Fruit fly (Drosophila melanogaster) whole organism, embryonic: Measurements from ENCODE around the gene CG3091.

Experiments used
- Abd-B ChIP-seq: fragments of 200-800 bp; sonication (Bioruptor generic); optimal IDR thresholded peaks from 2 replicates; lab custom pipeline; 2018; ENCODE audit warnings: missing biosample characterization, mild to moderate bottlenecking, missing genetic modification characterization, moderate library complexity
- CG10654 ChIP-seq: fragments of 200-800 bp; sonication (Bioruptor generic); optimal IDR thresholded peaks from 2 replicates; lab custom pipeline; 2016; ENCODE audit warnings: missing biosample characterization, missing genetic modification characterization
- CG11723 ChIP-seq: fragments of 200-800 bp; sonication (Bioruptor generic); optimal IDR thresholded peaks from 2 replicates; lab custom pipeline; 2017; ENCODE audit warnings: missing biosample characterization, mild to moderate bottlenecking, missing genetic modification characterization
- CG12219 ChIP-seq: fragments of 200-800 bp; sonication (Bioruptor generic); optimal IDR thresholded peaks from 3 replicates; lab custom pipeline; 2018; ENCODE audit warnings: missing biosample characterization, mild to moderate bottlenecking, missing genetic modification characterization
- CG12744 ChIP-seq: fragments of 200-800 bp; sonication (Bioruptor generic); optimal IDR thresholded peaks from 2 replicates; lab custom pipeline; 2016; ENCODE audit warnings: missing biosample characterization, missing genetic modification characterization
- CG13775 ChIP-seq: fragments of 200-800 bp; sonication (Bioruptor generic); optimal IDR thresholded peaks from 3 replicates; lab custom pipeline; 2017; ENCODE audit warnings: missing biosample characterization, mild to moderate bottlenecking, missing genetic modification characterization
- CG14050 ChIP-seq: fragments of 200-800 bp; sonication (Bioruptor generic); IDR thresholded peaks from 3 replicates; pipeline ENCODE4 v1.3.6; 2022; ENCODE audit warnings: missing biosample characterization, missing genetic modification characterization
- CG14667 ChIP-seq: fragments of 200-800 bp; sonication (Bioruptor generic); IDR thresholded peaks from 2 replicates; pipeline ENCODE4 v1.3.6; 2022; ENCODE audit warnings: missing biosample characterization, missing genetic modification characterization
- CG14860 ChIP-seq: fragments of 200-800 bp; sonication (Bioruptor generic); IDR thresholded peaks from 3 replicates; pipeline ENCODE4 v1.3.6; 2022; ENCODE audit warnings: missing biosample characterization, missing genetic modification characterization; ENCODE audit not compliant: partially characterized antibody
- CG15269 ChIP-seq: fragments of 200-800 bp; sonication (Bioruptor generic); optimal IDR thresholded peaks from 2 replicates; lab custom pipeline; 2018; ENCODE audit warnings: missing biosample characterization, mild to moderate bottlenecking, missing genetic modification characterization, moderate library complexity
- CG15514 ChIP-seq: fragments of 200-800 bp; sonication (Bioruptor generic); optimal IDR thresholded peaks from 3 replicates; lab custom pipeline; 2017; ENCODE audit warnings: missing biosample characterization, missing genetic modification characterization, mild to moderate bottlenecking, moderate library complexity, missing genetic modification reagents
- CG1602 ChIP-seq: fragments of 200-800 bp; sonication (Bioruptor generic); optimal IDR thresholded peaks from 3 replicates; lab custom pipeline; 2016; ENCODE audit warnings: missing biosample characterization, missing genetic modification characterization
- CG17385 ChIP-seq: fragments of 200-800 bp; sonication (Bioruptor generic); optimal IDR thresholded peaks from 3 replicates; lab custom pipeline; 2018; ENCODE audit warnings: missing biosample characterization, mild to moderate bottlenecking, missing genetic modification characterization
- CG17912 ChIP-seq: fragments of 200-800 bp; sonication (Bioruptor generic); optimal IDR thresholded peaks from 2 replicates; lab custom pipeline; 2018; ENCODE audit warnings: missing biosample characterization, mild to moderate bottlenecking, missing genetic modification characterization
- CG2678 ChIP-seq: fragments of 200-800 bp; sonication (Bioruptor generic); optimal IDR thresholded peaks from 3 replicates; lab custom pipeline; 2019; ENCODE audit warnings: missing biosample characterization, mild to moderate bottlenecking, missing genetic modification characterization, moderate library complexity
- CG34224 ChIP-seq: fragments of 200-800 bp; sonication (Bioruptor generic); IDR thresholded peaks from 3 replicates; pipeline ENCODE4 v1.3.6; 2022; ENCODE audit warnings: missing biosample characterization, missing genetic modification characterization; ENCODE audit not compliant: partially characterized antibody
- CG3995 ChIP-seq: fragments of 200-800 bp; sonication (Bioruptor generic); optimal IDR thresholded peaks from 3 replicates; lab custom pipeline; 2016; ENCODE audit warnings: missing biosample characterization, missing genetic modification characterization
- CG5180 ChIP-seq: fragments of 200-800 bp; sonication (Bioruptor generic); optimal IDR thresholded peaks from 3 replicates; lab custom pipeline; 2017; ENCODE audit warnings: missing biosample characterization, missing genetic modification characterization, mild to moderate bottlenecking, moderate library complexity, missing genetic modification reagents
- CG5953 ChIP-seq: fragments of 200-800 bp; sonication (Bioruptor generic); IDR thresholded peaks from 2 replicates; pipeline ENCODE4 v1.3.6; 2022; ENCODE audit warnings: missing biosample characterization, missing genetic modification characterization
- CG6683 ChIP-seq: fragments of 200-800 bp; sonication (Bioruptor generic); optimal IDR thresholded peaks from 2 replicates; lab custom pipeline; 2017; ENCODE audit warnings: missing biosample characterization, mild to moderate bottlenecking, missing genetic modification characterization, missing genetic modification reagents
- CG8359 ChIP-seq: fragments of 200-800 bp; sonication (Bioruptor generic); optimal IDR thresholded peaks from 2 replicates; lab custom pipeline; 2017; ENCODE audit warnings: missing biosample characterization, mild to moderate bottlenecking, missing genetic modification characterization, borderline replicate concordance
- CG8944 ChIP-seq: fragments of 200-800 bp; sonication (Bioruptor generic); optimal IDR thresholded peaks from 3 replicates; lab custom pipeline; 2016; ENCODE audit warnings: missing biosample characterization, missing genetic modification characterization
- Dad ChIP-seq: fragments of 200-800 bp; sonication (Bioruptor generic); optimal IDR thresholded peaks from 3 replicates; lab custom pipeline; 2016; ENCODE audit warnings: missing biosample characterization, missing genetic modification characterization
- Dek ChIP-seq: fragments of 200-800 bp; sonication (Bioruptor generic); optimal IDR thresholded peaks from 3 replicates; lab custom pipeline; 2019; ENCODE audit warnings: missing biosample characterization, mild to moderate bottlenecking, missing genetic modification characterization, moderate library complexity
- Dip2 ChIP-seq: fragments of 200-800 bp; sonication (Bioruptor generic); IDR thresholded peaks from 2 replicates; pipeline ENCODE4 v1.3.6; 2022; ENCODE audit warnings: missing biosample characterization, missing genetic modification characterization
- Doc3 ChIP-seq: fragments of 200-800 bp; sonication (Bioruptor generic); IDR thresholded peaks from 3 replicates; pipeline ENCODE4 v1.3.6; 2022; ENCODE audit warnings: missing biosample characterization, missing genetic modification characterization; ENCODE audit not compliant: partially characterized antibody
- ERR ChIP-seq: fragments of 200-800 bp; sonication (Bioruptor generic); optimal IDR thresholded peaks from 2 replicates; lab custom pipeline; 2016; ENCODE audit warnings: missing biosample characterization, missing genetic modification characterization
- Ets97D ChIP-seq: fragments of 200-800 bp; sonication (Bioruptor generic); optimal IDR thresholded peaks from 3 replicates; lab custom pipeline; 2016; ENCODE audit warnings: missing biosample characterization, missing genetic modification characterization
- Mad ChIP-seq: fragments of 200-800 bp; sonication (Bioruptor generic); optimal IDR thresholded peaks from 2 replicates; lab custom pipeline; 2016; ENCODE audit warnings: missing biosample characterization, missing genetic modification characterization
- Mrtf ChIP-seq: fragments of 200-800 bp; sonication (Bioruptor generic); IDR thresholded peaks from 3 replicates; pipeline ENCODE4 v1.3.6; 2022; ENCODE audit warnings: missing biosample characterization, missing genetic modification characterization
- Oli ChIP-seq: fragments of 200-800 bp; sonication (Bioruptor generic); optimal IDR thresholded peaks from 2 replicates; lab custom pipeline; 2018; ENCODE audit warnings: missing biosample characterization, mild to moderate bottlenecking, missing genetic modification characterization, moderate library complexity
- Scr ChIP-seq: fragments of 200-800 bp; sonication (Bioruptor generic); IDR thresholded peaks from 2 replicates; pipeline ENCODE4 v1.3.6; 2022; ENCODE audit warnings: missing biosample characterization, missing genetic modification characterization; ENCODE audit not compliant: partially characterized antibody
- Xrp1 ChIP-seq: fragments of 200-800 bp; sonication (Bioruptor generic); IDR thresholded peaks from 2 replicates; pipeline ENCODE4 v1.3.6; 2022; ENCODE audit warnings: missing biosample characterization, missing genetic modification characterization
- ac ChIP-seq: fragments of 200-800 bp; sonication (Bioruptor generic); optimal IDR thresholded peaks from 3 replicates; lab custom pipeline; 2017; ENCODE audit warnings: missing biosample characterization, mild to moderate bottlenecking, missing genetic modification characterization
- amos ChIP-seq: fragments of 200-800 bp; sonication (Bioruptor generic); IDR thresholded peaks from 2 replicates; pipeline ENCODE4 v1.3.6; 2022; ENCODE audit warnings: missing biosample characterization, missing genetic modification characterization; ENCODE audit not compliant: partially characterized antibody
- bbx ChIP-seq: fragments of 200-800 bp; sonication (Bioruptor generic); IDR thresholded peaks from 2 replicates; pipeline ENCODE4 v1.3.6; 2022; ENCODE audit warnings: missing biosample characterization, missing genetic modification characterization; ENCODE audit not compliant: partially characterized antibody
- btn ChIP-seq: fragments of 200-800 bp; sonication (Bioruptor generic); optimal IDR thresholded peaks from 2 replicates; lab custom pipeline; 2016; ENCODE audit warnings: missing biosample characterization, missing genetic modification characterization
- chm ChIP-seq: fragments of 200-800 bp; sonication (Bioruptor generic); IDR thresholded peaks from 2 replicates; pipeline ENCODE4 v1.3.6; 2022; ENCODE audit warnings: missing biosample characterization, missing genetic modification characterization
- disco-r ChIP-seq: fragments of 200-800 bp; sonication (Bioruptor generic); optimal IDR thresholded peaks from 2 replicates; lab custom pipeline; 2016; ENCODE audit warnings: missing biosample characterization, missing genetic modification characterization
- en ChIP-seq: fragments of 200-800 bp; sonication (Bioruptor generic); optimal IDR thresholded peaks from 2 replicates; lab custom pipeline; 2016; ENCODE audit warnings: missing biosample characterization, missing genetic modification characterization
- exex ChIP-seq: fragments of 200-800 bp; sonication (Bioruptor generic); optimal IDR thresholded peaks from 4 replicates; lab custom pipeline; 2018; ENCODE audit warnings: missing biosample characterization, mild to moderate bottlenecking, missing genetic modification characterization, moderate library complexity
- fd102C ChIP-seq: fragments of 200-800 bp; sonication (Bioruptor generic); optimal IDR thresholded peaks from 2 replicates; lab custom pipeline; 2018; ENCODE audit warnings: missing biosample characterization, mild to moderate bottlenecking, missing genetic modification characterization, moderate library complexity
- ftz-f1 ChIP-seq: fragments of 200-800 bp; sonication (Bioruptor generic); optimal IDR thresholded peaks from 2 replicates; lab custom pipeline; 2016; ENCODE audit warnings: missing biosample characterization, missing genetic modification characterization
- hb ChIP-seq: fragments of 200-800 bp; sonication (Bioruptor generic); IDR thresholded peaks from 3 replicates; pipeline ENCODE4 v1.3.6; 2022; ENCODE audit warnings: missing biosample characterization, missing genetic modification characterization; ENCODE audit not compliant: partially characterized antibody
- hbn ChIP-seq: fragments of 200-800 bp; sonication (Bioruptor generic); IDR thresholded peaks from 2 replicates; pipeline ENCODE4 v1.3.6; 2022; ENCODE audit warnings: missing biosample characterization, missing genetic modification characterization; ENCODE audit not compliant: partially characterized antibody
- pros ChIP-seq: fragments of 200-800 bp; sonication (Bioruptor generic); optimal IDR thresholded peaks from 3 replicates; lab custom pipeline; 2019; ENCODE audit warnings: missing biosample characterization, mild to moderate bottlenecking, missing genetic modification characterization, moderate library complexity
- tll ChIP-seq, 2 experiments: fragments of 200-800 bp in 1 of 2; fragments of >200 bp in 1 of 2; sonication (Bioruptor generic) in 1 of 2; optimal IDR thresholded peaks; 2 replicates each; lab custom pipeline; 2017 to 2019; ENCODE audit warnings: missing biosample characterization in 2 of 2, missing genetic modification characterization in 2 of 2, mild to moderate bottlenecking in 1 of 2, moderate library complexity in 1 of 2
- vfl ChIP-seq: fragments of 200-800 bp; sonication (Bioruptor generic); optimal IDR thresholded peaks from 2 replicates; lab custom pipeline; 2016; ENCODE audit warnings: missing biosample characterization, missing genetic modification characterization
- wek ChIP-seq: fragments of 200-800 bp; sonication (Bioruptor generic); optimal IDR thresholded peaks from 3 replicates; lab custom pipeline; 2018; ENCODE audit warnings: missing biosample characterization, mild to moderate bottlenecking, missing genetic modification characterization, moderate library complexity
- zfh1 ChIP-seq: fragments of 200-800 bp; sonication (Bioruptor generic); IDR thresholded peaks from 3 replicates; pipeline ENCODE4 v1.3.6; 2022; ENCODE audit warnings: missing biosample characterization, missing genetic modification characterization

CG3091 gene

dm6 chrX:2249763-2250162, 4.2 kb downstream of the CG3091 start, which contains the start of gene crn (continued):
- TF ChIP-seq ERR (GFP tag; lab: Kevin White, UChicago) (no peak), CG14050 (no peak), pros (GFP tag; lab: Kevin White, UChicago) (no peak), en (GFP tag; lab: Kevin White, UChicago) (no peak), exex (tag; lab: Kevin White, UChicago) (no peak), tll (GFP tag; optimal IDR thresholded peaks at IDR 0.05; lab: Kevin White, UChicago) (no peak), Dip2 (GFP tag; lab: Robert Waterston, UW) (no peak), fd102C (GFP tag; lab: Kevin White, UChicago) (no peak), vfl (GFP tag; lab: Kevin White, UChicago) (no peak), CG10654 (GFP tag; lab: Kevin White, UChicago) (no peak), hbn (GFP tag; lab: Robert Waterston, UW) (peak; percentile 49; the same call in 1 of the 2 replicates), CG14860 (GFP tag; lab: Robert Waterston, UW) (peak; percentile 73), CG15269 (tag; lab: Kevin White, UChicago) (no peak), CG8944 (no peak), Oli (tag; lab: Kevin White, UChicago) (no peak), wek (no peak), ac (no peak), Mad (no peak), CG8359 (GFP tag; lab: Kevin White, UChicago) (no peak), CG3995 (GFP tag; lab: Kevin White, UChicago) (peak; percentile 10), Xrp1 (GFP tag; lab: Robert Waterston, UW) (no peak), amos (peak; percentile 62; the same call in 1 of the 2 replicates), Scr (GFP tag; lab: Robert Waterston, UW) (peak; percentile 64), CG15514 (no peak), CG13775 (GFP tag; lab: Kevin White, UChicago) (no peak), CG12219 (GFP tag; lab: Kevin White, UChicago) (no peak), ftz-f1 (GFP tag; lab: Kevin White, UChicago) (no peak), CG2678 (tag; lab: Kevin White, UChicago) (no peak), chm (GFP tag; lab: Robert Waterston, UW) (no peak), CG11723 (no peak), CG5953 (GFP tag; lab: Robert Waterston, UW) (no peak), CG5180 (GFP tag; lab: Kevin White, UChicago) (no peak), CG6683 (no peak), Dad (GFP tag; lab: Kevin White, UChicago) (no peak), CG12744 (no peak), CG14667 (GFP tag; lab: Robert Waterston, UW) (no peak), Mrtf (GFP tag; lab: Robert Waterston, UW) (no peak), Doc3 (GFP tag; lab: Robert Waterston, UW) (peak; percentile 57), CG17912 (GFP tag; lab: Kevin White, UChicago) (no peak), hb (GFP tag; lab: Robert Waterston, UW) (peak; percentile 79; the same call in 2 of the 3 replicates), Abd-B (GFP tag; lab: Kevin White, UChicago) (no peak), Ets97D (GFP tag; lab: Kevin White, UChicago) (no peak), CG34224 (peak; percentile 77), Dek (tag; lab: Kevin White, UChicago) (no peak), zfh1 (GFP tag; lab: Robert Waterston, UW) (no peak), btn (no peak), disco-r (GFP tag; lab: Kevin White, UChicago) (no peak), CG17385 (GFP tag; lab: Kevin White, UChicago) (no peak), CG1602 (GFP tag; lab: Kevin White, UChicago) (no peak), bbx (GFP tag; lab: Robert Waterston, UW) (peak; percentile 68)
